Worm (Caenorhabditis elegans) whole organism, young adult: Measurements from ENCODE around the gene C18E9.5.
A peak's percentile ranks its signal among the peaks of the same experiment; 100 is the strongest.

Experiments used
- B0261.1 ChIP-seq: sonication (generic microtip); optimal IDR thresholded peaks from 2 replicates; lab custom pipeline; 2016; ENCODE audit warnings: mild to moderate bottlenecking, missing genetic modification characterization, moderate library complexity, missing compliant biosample characterization
- D2030.7 ChIP-seq: fragments of 200-800 bp; sonication (Bioruptor generic); IDR thresholded peaks from 2 replicates; pipeline ENCODE4 v1.3.6; 2022; ENCODE audit warnings: missing genetic modification reagents, missing genetic modification characterization, missing compliant biosample characterization
- F37B4.10 ChIP-seq: fragments of 200-800 bp; sonication (Bioruptor generic); IDR thresholded peaks from 2 replicates; pipeline ENCODE4 v1.3.6; 2022; ENCODE audit warnings: missing genetic modification characterization, missing compliant biosample characterization
- K11D2.4 ChIP-seq: fragments of 200-800 bp; sonication (Bioruptor generic); IDR thresholded peaks from 2 replicates; pipeline ENCODE4 v1.3.6; 2022; ENCODE audit warnings: missing genetic modification reagents, missing genetic modification characterization, missing compliant biosample characterization
- K12H6.12 ChIP-seq: fragments of 200-800 bp; sonication (Bioruptor generic); optimal IDR thresholded peaks from 2 replicates; lab custom pipeline; 2018; ENCODE audit warnings: mild to moderate bottlenecking, missing genetic modification characterization, missing compliant biosample characterization
- Y53G8AR.9 ChIP-seq: fragments of 200-800 bp; sonication (Bioruptor generic); conservative IDR thresholded peaks from 2 replicates; pipeline ENCODE4 v1.3.6; 2022; ENCODE audit warnings: missing genetic modification reagents, missing genetic modification characterization, missing compliant biosample characterization
- Y56A3A.18 ChIP-seq: fragments of 200-800 bp; sonication (Bioruptor generic); IDR thresholded peaks from 2 replicates; pipeline ENCODE4 v1.3.6; 2022; ENCODE audit warnings: missing genetic modification reagents, missing genetic modification characterization, missing compliant biosample characterization
- Y79H2A.3 ChIP-seq: fragments of 200-800 bp; sonication (Bioruptor generic); conservative IDR thresholded peaks from 2 replicates; pipeline ENCODE4 v1.3.6; 2022; ENCODE audit warnings: missing genetic modification reagents, missing genetic modification characterization, missing compliant biosample characterization
- akir-1 ChIP-seq: fragments of 200-800 bp; sonication (Bioruptor generic); optimal IDR thresholded peaks from 2 replicates; lab custom pipeline; 2018; ENCODE audit warnings: mild to moderate bottlenecking, missing genetic modification characterization, moderate library complexity, missing compliant biosample characterization
- attf-5 ChIP-seq: fragments of 200-800 bp; sonication (Bioruptor generic); optimal IDR thresholded peaks from 2 replicates; lab custom pipeline; 2018; ENCODE audit warnings: mild to moderate bottlenecking, missing genetic modification characterization, missing compliant biosample characterization
- attf-6 ChIP-seq: fragments of 200-800 bp; sonication (Bioruptor generic); IDR thresholded peaks from 2 replicates; pipeline ENCODE4 v1.3.6; 2022; ENCODE audit warnings: missing genetic modification reagents, missing genetic modification characterization, missing compliant biosample characterization
- cebp-1 ChIP-seq, 2 experiments: fragments of 200-800 bp in 1 of 2; sonication (Bioruptor generic) in 1 of 2; sonication (generic microtip) in 1 of 2; IDR thresholded peaks in 1 of 2; optimal IDR thresholded peaks in 1 of 2; 2 replicates each; pipeline versions ENCODE4 v1.3.6 to Lab custom; 2017 to 2022; ENCODE audit warnings: missing compliant biosample characterization in 2 of 2, missing genetic modification characterization in 2 of 2, mild to moderate bottlenecking in 1 of 2, missing genetic modification reagents in 1 of 2, moderate library complexity in 1 of 2
- ceh-100 ChIP-seq: fragments of 200-800 bp; sonication (Bioruptor generic); IDR thresholded peaks from 2 replicates; pipeline ENCODE4 v1.3.6; 2022; ENCODE audit warnings: missing genetic modification reagents, missing genetic modification characterization, missing compliant biosample characterization
- ceh-40 ChIP-seq: fragments of 200-800 bp; sonication (Bioruptor generic); IDR thresholded peaks from 2 replicates; pipeline ENCODE4 v1.3.6; 2022; ENCODE audit warnings: missing genetic modification characterization, missing compliant biosample characterization
- ceh-91 ChIP-seq: fragments of 200-800 bp; sonication (Bioruptor generic); IDR thresholded peaks from 2 replicates; pipeline ENCODE4 v1.3.6; 2022; ENCODE audit warnings: missing genetic modification reagents, missing genetic modification characterization, missing compliant biosample characterization
- dox-1 ChIP-seq: fragments of 200-800 bp; sonication (Bioruptor generic); IDR thresholded peaks from 2 replicates; pipeline ENCODE4 v1.3.6; 2022; ENCODE audit warnings: missing genetic modification reagents, missing genetic modification characterization, missing compliant biosample characterization
- egl-44 ChIP-seq: fragments of 200-800 bp; sonication (Bioruptor generic); IDR thresholded peaks from 2 replicates; pipeline ENCODE4 v1.3.6; 2022; ENCODE audit warnings: missing genetic modification reagents, missing genetic modification characterization, missing compliant biosample characterization
- ets-4 ChIP-seq: fragments of 200-800 bp; sonication (Bioruptor generic); optimal IDR thresholded peaks from 2 replicates; lab custom pipeline; 2018; ENCODE audit warnings: mild to moderate bottlenecking, missing genetic modification characterization, missing compliant biosample characterization
- him-1 ChIP-seq: sonication (generic microtip); optimal IDR thresholded peaks from 2 replicates; lab custom pipeline; 2016; ENCODE audit warnings: missing genotype, missing genetic modification reagents, missing genetic modification characterization, missing compliant biosample characterization
- hmg-20 ChIP-seq: fragments of 200-800 bp; sonication (Bioruptor generic); IDR thresholded peaks from 2 replicates; pipeline ENCODE4 v1.3.6; 2022; ENCODE audit warnings: missing genetic modification reagents, missing genetic modification characterization, missing compliant biosample characterization
- lir-1 ChIP-seq: fragments of 200-800 bp; sonication (Bioruptor generic); conservative IDR thresholded peaks from 2 replicates; pipeline ENCODE4 v1.3.6; 2022; ENCODE audit warnings: missing genetic modification reagents, missing genetic modification characterization, missing compliant biosample characterization
- lsl-1 ChIP-seq: fragments of 200-800 bp; sonication (Bioruptor generic); optimal IDR thresholded peaks from 2 replicates; lab custom pipeline; 2018; ENCODE audit warnings: mild to moderate bottlenecking, missing genetic modification characterization, moderate library complexity, missing compliant biosample characterization
- lsy-27 ChIP-seq: sonication (generic microtip); optimal IDR thresholded peaks from 2 replicates; lab custom pipeline; 2017; ENCODE audit warnings: missing genetic modification characterization, mild to moderate bottlenecking, missing compliant biosample characterization, antibody characterized with exemption, missing genotype, borderline replicate concordance; ENCODE audit not compliant: insufficient read depth
- nhr-27 ChIP-seq: fragments of 200-800 bp; sonication (Bioruptor generic); optimal IDR thresholded peaks from 2 replicates; lab custom pipeline; 2018; ENCODE audit warnings: mild to moderate bottlenecking, missing genetic modification characterization, moderate library complexity, missing compliant biosample characterization
- nhr-80 ChIP-seq: sonication (generic microtip); optimal IDR thresholded peaks from 2 replicates; lab custom pipeline; 2016; ENCODE audit warnings: missing genetic modification characterization, missing compliant biosample characterization
- rpc-1 ChIP-seq, 2 experiments: fragments of 150-350 bp in 1 of 2; sonication (generic microtip) in 1 of 2; optimal IDR thresholded peaks; 2 replicates each; lab custom pipeline; 2014 to 2018; ENCODE audit warnings: missing biosample characterization in 1 of 2, missing genetic modification characterization in 1 of 2, missing genetic modification reagents in 1 of 2, missing genotype in 1 of 2
- snpc-1.3 ChIP-seq: sonication (generic microtip); optimal IDR thresholded peaks from 2 replicates; lab custom pipeline; 2017; ENCODE audit warnings: missing genetic modification characterization, mild to moderate bottlenecking, missing compliant biosample characterization, antibody characterized with exemption, moderate library complexity, missing genotype, missing genetic modification reagents; ENCODE audit not compliant: insufficient read depth
- tbp1 ChIP-seq: fragments of 200-800 bp; sonication (Bioruptor generic); optimal IDR thresholded peaks from 2 replicates; lab custom pipeline; 2018; ENCODE audit warnings: mild to moderate bottlenecking, missing genetic modification characterization, missing compliant biosample characterization
- unc-62 ChIP-seq: fragments of 150-350 bp; optimal IDR thresholded peaks from 2 replicates; lab custom pipeline; 2014; ENCODE audit warnings: missing biosample characterization, missing genetic modification reagents, missing genetic modification characterization
- ztf-25 ChIP-seq: fragments of 200-800 bp; sonication (Bioruptor generic); IDR thresholded peaks from 2 replicates; pipeline ENCODE4 v1.3.6; 2022; ENCODE audit warnings: missing genetic modification reagents, missing genetic modification characterization, missing compliant biosample characterization
- ztf-3 ChIP-seq: fragments of 200-800 bp; sonication (Bioruptor generic); optimal IDR thresholded peaks from 2 replicates; lab custom pipeline; 2018; ENCODE audit warnings: mild to moderate bottlenecking, missing genetic modification characterization, missing compliant biosample characterization

The C18E9.5 gene

ce11 chrII:8990267-8990666 lies 20.5 kb downstream of the C18E9.5 start:
- no peak for TF ChIP-seq Y79H2A.3
- peak; percentile 63; the same call in 1 of the 2 replicates for TF ChIP-seq cebp-1 (GFP tag; IDR thresholded peaks at IDR 0.05; lab: Robert Waterston, UW)
- peak; percentile 80 for TF ChIP-seq cebp-1 (tag; optimal IDR thresholded peaks at IDR 0.05; lab: Kevin White, UChicago)
- TF ChIP-seq hmg-20, result no peak
- TF ChIP-seq tbp1 (GFP tag; lab: Kevin White, UChicago), result no peak
- no peak for TF ChIP-seq ztf-25 (GFP tag; lab: Robert Waterston, UW)
- TF ChIP-seq nhr-27 (tag; lab: Kevin White, UChicago), result no peak
- no peak for TF ChIP-seq F37B4.10
- TF ChIP-seq egl-44 (GFP tag; lab: Robert Waterston, UW), result no peak
- TF ChIP-seq lir-1 (GFP tag; lab: Robert Waterston, UW), result no peak
- TF ChIP-seq ceh-40 (GFP tag; lab: Robert Waterston, UW), result no peak
- TF ChIP-seq attf-5 (GFP tag; lab: Kevin White, UChicago), result peak; percentile 24
- peak; percentile 80 for TF ChIP-seq unc-62 (GFP tag; lab: Kevin White, UChicago)
- peak; percentile 35 for TF ChIP-seq nhr-80 (tag; lab: Kevin White, UChicago)
- TF ChIP-seq B0261.1 (tag; lab: Kevin White, UChicago), result no peak

- no peak for TF ChIP-seq ets-4 (GFP tag; lab: Kevin White, UChicago)
- TF ChIP-seq dox-1 (GFP tag; lab: Robert Waterston, UW), result peak; percentile 31; the same call in 1 of the 2 replicates
- TF ChIP-seq attf-5 (GFP tag; lab: Kevin White, UChicago), result no peak
- TF ChIP-seq akir-1 (GFP tag; lab: Kevin White, UChicago), result no peak
- TF ChIP-seq K11D2.4, result no peak
- TF ChIP-seq attf-6 (GFP tag; lab: Robert Waterston, UW), result no peak
- peak; percentile 78 for TF ChIP-seq nhr-80 (tag; lab: Kevin White, UChicago)
- TF ChIP-seq ceh-100 (GFP tag; lab: Robert Waterston, UW), result no peak
- TF ChIP-seq rpc-1 (optimal IDR thresholded peaks at IDR 0.05; lab: Kevin White, UChicago), result no peak
- no peak for TF ChIP-seq rpc-1 (tag; optimal IDR thresholded peaks at IDR 0.05; lab: Kevin White, UChicago)
- no peak for TF ChIP-seq him-1 (tag; lab: Kevin White, UChicago)
- TF ChIP-seq tbp1 (GFP tag; lab: Kevin White, UChicago), result no peak
- TF ChIP-seq cebp-1 (GFP tag; IDR thresholded peaks at IDR 0.05; lab: Robert Waterston, UW), result no peak
- peak; percentile 8 for TF ChIP-seq cebp-1 (tag; optimal IDR thresholded peaks at IDR 0.05; lab: Kevin White, UChicago)
- no peak for TF ChIP-seq ztf-3 (GFP tag; lab: Kevin White, UChicago)
These were observed 21.8 kb downstream of the C18E9.5 start for ce11 chrII:8991602-8992001.

- TF ChIP-seq snpc-1.3 (tag; lab: Kevin White, UChicago) (no peak), D2030.7 (GFP tag; lab: Robert Waterston, UW) (no peak), lsl-1 (GFP tag; lab: Kevin White, UChicago) (peak; percentile 8)
These were observed 23.0 kb downstream of the C18E9.5 start, which contains the start of gene ooc-5 for ce11 chrII:8992780-8993179. ooc-5 (plus strand) TSS chrII:8993160.

- peak; percentile 48; the same call in 1 of the 2 replicates for TF ChIP-seq Y53G8AR.9 (GFP tag; lab: Robert Waterston, UW)
- no peak for TF ChIP-seq lsy-27 (tag; lab: Kevin White, UChicago)
- TF ChIP-seq ceh-91 (GFP tag; lab: Robert Waterston, UW), result no peak
- TF ChIP-seq snpc-1.3 (tag; lab: Kevin White, UChicago), result no peak
These were observed 24.6 kb downstream of the C18E9.5 start, which contains the start of gene F44G4.1 for ce11 chrII:8994336-8994735. F44G4.1 (plus strand) TSS chrII:8994636.

- TF ChIP-seq Y56A3A.18 (GFP tag; lab: Robert Waterston, UW) (no peak), lsl-1 (GFP tag; lab: Kevin White, UChicago) (no peak), attf-6 (GFP tag; lab: Robert Waterston, UW) (no peak), K12H6.12 (tag; lab: Kevin White, UChicago) (no peak)
- TF ChIP-seq, all 124 proteins: peak for 0
These were observed 26.3 kb downstream of the C18E9.5 start, which contains the start of gene ndub-2 for ce11 chrII:8996064-8996463. ndub-2 (plus strand) TSS chrII:8996364.
